Fruit fly (Drosophila melanogaster) whole organism, embryonic: ENCODE results near the gene AGO2.

Source experiments
- CG10321 ChIP-seq: fragments of 200-800 bp; sonication (Bioruptor generic); IDR thresholded peaks from 2 replicates; pipeline ENCODE4 v1.3.6; 2022; ENCODE audit warnings: missing biosample characterization, missing genetic modification characterization
- CG10565 ChIP-seq: fragments of 200-800 bp; sonication (Bioruptor generic); optimal IDR thresholded peaks from 3 replicates; lab custom pipeline; 2016; ENCODE audit warnings: missing biosample characterization, mild to moderate bottlenecking, missing genetic modification characterization
- CG10654 ChIP-seq: fragments of 200-800 bp; sonication (Bioruptor generic); optimal IDR thresholded peaks from 2 replicates; lab custom pipeline; 2016; ENCODE audit warnings: missing biosample characterization, missing genetic modification characterization
- CG12219 ChIP-seq: fragments of 200-800 bp; sonication (Bioruptor generic); optimal IDR thresholded peaks from 3 replicates; lab custom pipeline; 2018; ENCODE audit warnings: missing biosample characterization, mild to moderate bottlenecking, missing genetic modification characterization
- CG14014 ChIP-seq: fragments of 200-800 bp; sonication (Bioruptor generic); IDR thresholded peaks from 2 replicates; pipeline ENCODE4 v1.3.6; 2022; ENCODE audit warnings: missing biosample characterization, missing genetic modification characterization
- CG15269 ChIP-seq: fragments of 200-800 bp; sonication (Bioruptor generic); optimal IDR thresholded peaks from 2 replicates; lab custom pipeline; 2018; ENCODE audit warnings: missing biosample characterization, mild to moderate bottlenecking, missing genetic modification characterization, moderate library complexity
- CG16863 ChIP-seq: fragments of 200-800 bp; sonication (Bioruptor generic); optimal IDR thresholded peaks from 3 replicates; lab custom pipeline; 2016; ENCODE audit warnings: missing biosample characterization, missing genetic modification characterization
- CG17829 ChIP-seq: fragments of 200-800 bp; optimal IDR thresholded peaks from 2 replicates; lab custom pipeline; 2019; ENCODE audit warnings: missing biosample characterization, mild to moderate bottlenecking, missing genetic modification characterization, moderate library complexity
- CG6254 ChIP-seq: fragments of 200-800 bp; sonication (Bioruptor generic); optimal IDR thresholded peaks from 3 replicates; lab custom pipeline; 2017; ENCODE audit warnings: mild to moderate bottlenecking, missing biosample characterization, missing genetic modification reagents, missing genetic modification characterization
- CG6854 ChIP-seq: fragments of 200-800 bp; sonication (Bioruptor generic); optimal IDR thresholded peaks from 3 replicates; lab custom pipeline; 2017; ENCODE audit warnings: missing biosample characterization, mild to moderate bottlenecking, missing genetic modification characterization
- CG7271 ChIP-seq: fragments of 200-800 bp; sonication (Bioruptor generic); optimal IDR thresholded peaks from 2 replicates; lab custom pipeline; 2018; ENCODE audit warnings: missing biosample characterization, mild to moderate bottlenecking, missing genetic modification characterization, moderate library complexity
- CG7745 ChIP-seq: fragments of 200-800 bp; sonication (Bioruptor generic); optimal IDR thresholded peaks from 2 replicates; lab custom pipeline; 2018; ENCODE audit warnings: missing biosample characterization, mild to moderate bottlenecking, missing genetic modification characterization, moderate library complexity
- CG7928 ChIP-seq: fragments of 200-800 bp; sonication (Bioruptor generic); optimal IDR thresholded peaks from 2 replicates; lab custom pipeline; 2017; ENCODE audit warnings: missing biosample characterization, mild to moderate bottlenecking, missing genetic modification characterization
- CG8765 ChIP-seq: fragments of 200-800 bp; sonication (Bioruptor generic); IDR thresholded peaks from 2 replicates; pipeline ENCODE4 v1.3.6; 2022; ENCODE audit warnings: missing biosample characterization, missing genetic modification characterization
- CG9797 ChIP-seq: fragments of 200-800 bp; sonication (Bioruptor generic); optimal IDR thresholded peaks from 3 replicates; lab custom pipeline; 2018; ENCODE audit warnings: missing biosample characterization, mild to moderate bottlenecking, missing genetic modification characterization
- CkIIα-i1 ChIP-seq: fragments of 200-800 bp; sonication (Bioruptor generic); IDR thresholded peaks from 2 replicates; pipeline ENCODE4 v1.3.6; 2022; ENCODE audit warnings: missing biosample characterization, missing genetic modification characterization
- CoRest ChIP-seq: fragments of 200-800 bp; sonication (Bioruptor generic); optimal IDR thresholded peaks from 3 replicates; lab custom pipeline; 2018; ENCODE audit warnings: missing biosample characterization, mild to moderate bottlenecking, missing genetic modification characterization, moderate library complexity
- Doc2 ChIP-seq: fragments of 200-800 bp; sonication (Bioruptor generic); IDR thresholded peaks from 2 replicates; pipeline ENCODE4 v1.3.6; 2022; ENCODE audit warnings: missing biosample characterization, missing genetic modification characterization
- HHEX ChIP-seq: fragments of 200-800 bp; sonication (Bioruptor generic); optimal IDR thresholded peaks from 3 replicates; lab custom pipeline; 2017; ENCODE audit warnings: missing biosample characterization, mild to moderate bottlenecking, missing genetic modification characterization, missing genetic modification reagents
- Hmr ChIP-seq: fragments of 200-800 bp; sonication (Bioruptor generic); optimal IDR thresholded peaks from 3 replicates; lab custom pipeline; 2017; ENCODE audit warnings: mild to moderate bottlenecking, missing biosample characterization, missing genetic modification reagents, missing genetic modification characterization
- Ravus ChIP-seq: fragments of 200-800 bp; sonication (Bioruptor generic); IDR thresholded peaks from 2 replicates; pipeline ENCODE4 v1.3.6; 2022; ENCODE audit warnings: missing biosample characterization, missing genetic modification characterization
- Side ChIP-seq: fragments of 200-800 bp; sonication (Bioruptor generic); optimal IDR thresholded peaks from 2 replicates; lab custom pipeline; 2016; ENCODE audit warnings: missing biosample characterization, missing genetic modification characterization
- Spps ChIP-seq: fragments of 200-800 bp; sonication (Bioruptor generic); optimal IDR thresholded peaks from 2 replicates; lab custom pipeline; 2018; ENCODE audit warnings: missing biosample characterization, mild to moderate bottlenecking, missing genetic modification characterization
- Stat92E ChIP-seq, 3 experiments: fragments of >200 bp in 2 of 3; fragments of 200-800 bp in 1 of 3; sonication (Bioruptor generic) in 1 of 3; optimal IDR thresholded peaks; 2 replicates each; lab custom pipeline; 2017 to 2019; ENCODE audit warnings: missing biosample characterization in 3 of 3, missing genetic modification characterization in 3 of 3, mild to moderate bottlenecking in 1 of 3, moderate library complexity in 1 of 3
- Tbp ChIP-seq: fragments of >200 bp; optimal IDR thresholded peaks from 2 replicates; lab custom pipeline; 2018; ENCODE audit warnings: missing biosample characterization, missing genetic modification characterization
- ac ChIP-seq: fragments of 200-800 bp; sonication (Bioruptor generic); optimal IDR thresholded peaks from 3 replicates; lab custom pipeline; 2017; ENCODE audit warnings: missing biosample characterization, mild to moderate bottlenecking, missing genetic modification characterization
- ash1 ChIP-seq: fragments of 200-800 bp; sonication (Bioruptor generic); optimal IDR thresholded peaks from 2 replicates; lab custom pipeline; 2018; ENCODE audit warnings: missing biosample characterization, mild to moderate bottlenecking, missing genetic modification characterization
- bsh ChIP-seq, 2 experiments: fragments of 200-800 bp; sonication (Bioruptor generic); optimal IDR thresholded peaks; 2 replicates each; lab custom pipeline; 2017 to 2018; ENCODE audit warnings: mild to moderate bottlenecking in 2 of 2, missing biosample characterization in 2 of 2, missing genetic modification characterization in 2 of 2, moderate library complexity in 1 of 2
- cas ChIP-seq: fragments of 200-800 bp; sonication (Bioruptor generic); IDR thresholded peaks from 2 replicates; pipeline ENCODE4 v1.3.6; 2022; ENCODE audit warnings: missing biosample characterization, missing genetic modification characterization
- dimm ChIP-seq: fragments of 200-800 bp; sonication (Bioruptor generic); IDR thresholded peaks from 2 replicates; pipeline ENCODE4 v1.3.6; 2022; ENCODE audit warnings: missing biosample characterization, missing genetic modification characterization
- esg ChIP-seq: fragments of 200-800 bp; sonication (Bioruptor generic); conservative IDR thresholded peaks from 2 replicates; pipeline ENCODE4 v1.3.6; 2022; ENCODE audit warnings: missing biosample characterization, missing genetic modification characterization
- eve ChIP-seq, 2 experiments: fragments of >200 bp; optimal IDR thresholded peaks; 2 replicates each; lab custom pipeline; 2017; ENCODE audit warnings: missing biosample characterization in 2 of 2, missing genetic modification characterization in 2 of 2
- gcm2 ChIP-seq: fragments of 200-800 bp; sonication (Bioruptor generic); optimal IDR thresholded peaks from 2 replicates; lab custom pipeline; 2016; ENCODE audit warnings: missing biosample characterization, missing genetic modification characterization
- gfzf ChIP-seq: fragments of 200-800 bp; sonication (Bioruptor generic); optimal IDR thresholded peaks from 2 replicates; lab custom pipeline; 2016; ENCODE audit warnings: missing biosample characterization, mild to moderate bottlenecking, missing genetic modification characterization, moderate library complexity
- gsb-n ChIP-seq: fragments of 200-800 bp; sonication (Bioruptor generic); optimal IDR thresholded peaks from 3 replicates; lab custom pipeline; 2018; ENCODE audit warnings: missing biosample characterization, mild to moderate bottlenecking, missing genetic modification characterization
- lab ChIP-seq: fragments of 200-800 bp; sonication (Bioruptor generic); optimal IDR thresholded peaks from 3 replicates; lab custom pipeline; 2017; ENCODE audit warnings: missing biosample characterization, missing genetic modification characterization, mild to moderate bottlenecking, moderate library complexity, missing genetic modification reagents
- lov ChIP-seq, 2 experiments: fragments of 200-800 bp in 1 of 2; fragments of >200 bp in 1 of 2; sonication (Bioruptor generic) in 1 of 2; IDR thresholded peaks in 1 of 2; optimal IDR thresholded peaks in 1 of 2; 2 replicates in 1 of 2; 3 replicates in 1 of 2; pipeline versions ENCODE4 v1.3.6 to Lab custom; 2017 to 2022; ENCODE audit warnings: missing biosample characterization in 1 of 2, missing genetic modification characterization in 1 of 2
- mld ChIP-seq: fragments of 200-800 bp; sonication (Bioruptor generic); IDR thresholded peaks from 3 replicates; pipeline ENCODE4 v1.3.6; 2022; ENCODE audit warnings: missing biosample characterization, missing genetic modification characterization; ENCODE audit not compliant: partially characterized antibody
- odd ChIP-seq: fragments of 200-800 bp; sonication (Bioruptor generic); optimal IDR thresholded peaks from 2 replicates; lab custom pipeline; 2017; ENCODE audit warnings: missing biosample characterization, mild to moderate bottlenecking, missing genetic modification characterization
- peb ChIP-seq: fragments of 200-800 bp; sonication (Bioruptor generic); IDR thresholded peaks from 2 replicates; pipeline ENCODE4 v1.3.6; 2022; ENCODE audit warnings: missing biosample characterization, missing genetic modification characterization
- pum ChIP-seq: fragments of 200-800 bp; sonication (Bioruptor generic); optimal IDR thresholded peaks from 2 replicates; lab custom pipeline; 2016; ENCODE audit warnings: missing biosample characterization, missing genetic modification characterization
- pzg ChIP-seq: fragments of 200-800 bp; sonication (Bioruptor generic); optimal IDR thresholded peaks from 3 replicates; lab custom pipeline; 2018; ENCODE audit warnings: missing biosample characterization, mild to moderate bottlenecking, missing genetic modification characterization, moderate library complexity
- ranshi ChIP-seq: fragments of 200-800 bp; sonication (Bioruptor generic); IDR thresholded peaks from 2 replicates; pipeline ENCODE4 v1.3.6; 2022; ENCODE audit warnings: missing biosample characterization, missing genetic modification characterization
- tna ChIP-seq: fragments of 200-800 bp; sonication (Bioruptor generic); IDR thresholded peaks from 2 replicates; pipeline ENCODE4 v1.3.6; 2022; ENCODE audit warnings: missing biosample characterization, missing genetic modification characterization; ENCODE audit not compliant: partially characterized antibody
- trem ChIP-seq: fragments of 200-800 bp; optimal IDR thresholded peaks from 3 replicates; lab custom pipeline; 2019; ENCODE audit warnings: missing biosample characterization, mild to moderate bottlenecking, missing genetic modification characterization, moderate library complexity
- wdn ChIP-seq: fragments of 200-800 bp; sonication (Bioruptor generic); IDR thresholded peaks from 2 replicates; pipeline ENCODE4 v1.3.6; 2022; ENCODE audit warnings: missing biosample characterization, missing genetic modification characterization
- yki ChIP-seq: fragments of >200 bp; optimal IDR thresholded peaks from 3 replicates; lab custom pipeline; 2018
- zen ChIP-seq: fragments of 200-800 bp; sonication (Bioruptor generic); optimal IDR thresholded peaks from 3 replicates; lab custom pipeline; 2018; ENCODE audit warnings: missing biosample characterization, mild to moderate bottlenecking, missing genetic modification characterization, moderate library complexity

Gene AGO2

dm6 chr3L:15534274-15535227, 19.4 kb upstream of the AGO2 start (continued):
- TF ChIP-seq Tbp (no peak), CG12219 (GFP tag; lab: Kevin White, UChicago) (peak; percentile 13), lab (GFP tag; lab: Kevin White, UChicago) (peak; percentile 20), CG6854 (GFP tag; lab: Kevin White, UChicago) (peak; percentile 27), CG16863 (GFP tag; lab: Kevin White, UChicago) (peak; percentile 62), Hmr (GFP tag; lab: Kevin White, UChicago) (peak; percentile 79), CoRest (tag; lab: Kevin White, UChicago) (peak; percentile 87), yki (peak; percentile 14), zen (tag; lab: Kevin White, UChicago) (peak; percentile 20), tna (GFP tag; lab: Robert Waterston, UW) (no peak), mld (GFP tag; lab: Robert Waterston, UW) (no peak), Spps (tag; lab: Kevin White, UChicago) (no peak), eve (GFP tag; optimal IDR thresholded peaks at IDR 0.05; lab: Kevin White, UChicago) (peak in 1 of 2 experiments; percentile 92), CG17829 (tag; lab: Kevin White, UChicago) (peak; percentile 22), gcm2 (GFP tag; lab: Kevin White, UChicago) (no peak), Side (GFP tag; lab: Kevin White, UChicago) (peak; percentile 32), HHEX (peak; percentile 32), Doc2 (GFP tag; lab: Robert Waterston, UW) (no peak), trem (tag; lab: Kevin White, UChicago) (no peak), CG10321 (GFP tag; lab: Robert Waterston, UW) (no peak), odd (GFP tag; lab: Kevin White, UChicago) (peak; percentile 67), ash1 (GFP tag; lab: Kevin White, UChicago) (no peak), ac (no peak), CG9797 (no peak), CG15269 (tag; lab: Kevin White, UChicago) (peak; percentile 71), CkIIα-i1 (GFP tag; lab: Robert Waterston, UW) (no peak), CG6254 (GFP tag; lab: Kevin White, UChicago) (no peak), CG14014 (no peak), CG10565 (no peak), wdn (GFP tag; lab: Robert Waterston, UW) (no peak), pum (GFP tag; lab: Kevin White, UChicago) (peak; percentile 59), lov (optimal IDR thresholded peaks at IDR 0.05; lab: Kevin White, UChicago) (no peak), lov (GFP tag; IDR thresholded peaks at IDR 0.05; lab: Robert Waterston, UW) (no peak), dimm (no peak), ranshi (GFP tag; lab: Robert Waterston, UW) (no peak; the same call in 1 of the 2 replicates), gfzf (GFP tag; lab: Kevin White, UChicago) (no peak), CG10654 (GFP tag; lab: Kevin White, UChicago) (peak; percentile 15), esg (GFP tag; lab: Robert Waterston, UW) (peak; percentile 20; the same call in 1 of the 2 replicates), pzg (GFP tag; lab: Kevin White, UChicago) (no peak), bsh (GFP tag; optimal IDR thresholded peaks at IDR 0.05; lab: Kevin White, UChicago) (peak; percentile 17 to 40), gsb-n (tag; lab: Kevin White, UChicago) (peak; percentile 34), CG7928 (no peak), Stat92E (GFP tag; optimal IDR thresholded peaks at IDR 0.05; lab: Kevin White, UChicago) (no peak), cas (GFP tag; lab: Robert Waterston, UW) (no peak), peb (GFP tag; lab: Robert Waterston, UW) (no peak), CG7745 (tag; lab: Kevin White, UChicago) (no peak), CG7271 (tag; lab: Kevin White, UChicago) (no peak), Ravus (no peak), CG8765 (no peak)
